Worm (Caenorhabditis elegans) whole organism, L4/young adult: ENCODE results near the gene daf-38.

ENCODE experiments used
- dao-5 ChIP-seq: sonication (generic microtip); optimal IDR thresholded peaks from 2 replicates; lab custom pipeline; 2016; ENCODE audit warnings: missing genotype, missing genetic modification characterization, moderate library complexity, missing compliant biosample characterization
- him-1 ChIP-seq: sonication (generic microtip); optimal IDR thresholded peaks from 2 replicates; lab custom pipeline; 2016; ENCODE audit warnings: missing genotype, missing genetic modification reagents, missing genetic modification characterization, missing compliant biosample characterization

ce11 chrIV:15853820-15854426 lies 34.1 kb downstream of the daf-38 start:
- TF ChIP-seq him-1 (tag; lab: Kevin White, UChicago) (no peak), dao-5 (no peak)
